Worm (Caenorhabditis elegans) whole organism, mixed stage, embryonic: ENCODE measurements around the gene ugt-21.

Source experiments
- blmp-1 ChIP-seq: fragments of 150-350 bp; optimal IDR thresholded peaks from 2 replicates; lab custom pipeline; 2014; ENCODE audit warnings: missing biosample characterization, missing genetic modification characterization
- ceh-43 ChIP-seq: fragments of 200-800 bp; sonication (Bioruptor generic); optimal IDR thresholded peaks from 2 replicates; lab custom pipeline; 2018; ENCODE audit warnings: mild to moderate bottlenecking, missing genetic modification characterization, moderate library complexity, missing compliant biosample characterization
- ceh-83 ChIP-seq: fragments of 200-800 bp; sonication (Bioruptor generic); optimal IDR thresholded peaks from 2 replicates; lab custom pipeline; 2018; ENCODE audit warnings: mild to moderate bottlenecking, missing genetic modification characterization, missing compliant biosample characterization
- elt-1 ChIP-seq: sonication (generic microtip); optimal IDR thresholded peaks from 2 replicates; lab custom pipeline; 2017; ENCODE audit warnings: missing genetic modification characterization, mild to moderate bottlenecking, missing compliant biosample characterization, antibody characterized with exemption, moderate library complexity, borderline replicate concordance; ENCODE audit not compliant: insufficient read depth
- elt-3 ChIP-seq: fragments of 150-350 bp; optimal IDR thresholded peaks from 2 replicates; lab custom pipeline; 2014; ENCODE audit warnings: missing biosample characterization, missing genetic modification characterization
- hlh-1 ChIP-seq: fragments of 150-350 bp; optimal IDR thresholded peaks from 2 replicates; lab custom pipeline; 2014; ENCODE audit warnings: missing biosample characterization, missing genetic modification reagents, missing genetic modification characterization
- lin-32 ChIP-seq: fragments of 200-800 bp; sonication (Bioruptor generic); optimal IDR thresholded peaks from 2 replicates; lab custom pipeline; 2018; ENCODE audit warnings: mild to moderate bottlenecking, missing genetic modification characterization, missing compliant biosample characterization
- lsy-2 ChIP-seq: fragments of 150-350 bp; optimal IDR thresholded peaks from 2 replicates; lab custom pipeline; 2014; ENCODE audit warnings: missing biosample characterization, missing genetic modification characterization
- nhr-28 ChIP-seq: fragments of 150-350 bp; optimal IDR thresholded peaks from 2 replicates; lab custom pipeline; 2014; ENCODE audit warnings: missing biosample characterization, missing genetic modification characterization
- nhr-76 ChIP-seq: sonication (generic microtip); optimal IDR thresholded peaks from 2 replicates; lab custom pipeline; 2017; ENCODE audit warnings: missing biosample characterization, missing genetic modification characterization
- pha-4 ChIP-seq: fragments of 150-350 bp; optimal IDR thresholded peaks from 2 replicates; lab custom pipeline; 2018; ENCODE audit warnings: missing biosample characterization, missing genetic modification reagents, missing genetic modification characterization
- snpc-4 ChIP-seq: fragments of 150-350 bp; optimal IDR thresholded peaks from 2 replicates; lab custom pipeline; 2014; ENCODE audit warnings: missing biosample characterization, missing genetic modification characterization
- tbx-8 ChIP-seq: fragments of 200-800 bp; sonication (Bioruptor generic); optimal IDR thresholded peaks from 2 replicates; lab custom pipeline; 2018; ENCODE audit warnings: mild to moderate bottlenecking, missing genetic modification characterization, moderate library complexity, missing compliant biosample characterization
- unc-120 ChIP-seq: sonication (generic microtip); optimal IDR thresholded peaks from 2 replicates; lab custom pipeline; 2017; ENCODE audit warnings: missing genetic modification characterization, missing compliant biosample characterization; ENCODE audit not compliant: poor library complexity, severe bottlenecking
- unc-62 ChIP-seq: fragments of 150-350 bp; optimal IDR thresholded peaks from 2 replicates; lab custom pipeline; 2014; ENCODE audit warnings: missing biosample characterization, missing genetic modification reagents, missing genetic modification characterization

Gene ugt-21

DNA sequence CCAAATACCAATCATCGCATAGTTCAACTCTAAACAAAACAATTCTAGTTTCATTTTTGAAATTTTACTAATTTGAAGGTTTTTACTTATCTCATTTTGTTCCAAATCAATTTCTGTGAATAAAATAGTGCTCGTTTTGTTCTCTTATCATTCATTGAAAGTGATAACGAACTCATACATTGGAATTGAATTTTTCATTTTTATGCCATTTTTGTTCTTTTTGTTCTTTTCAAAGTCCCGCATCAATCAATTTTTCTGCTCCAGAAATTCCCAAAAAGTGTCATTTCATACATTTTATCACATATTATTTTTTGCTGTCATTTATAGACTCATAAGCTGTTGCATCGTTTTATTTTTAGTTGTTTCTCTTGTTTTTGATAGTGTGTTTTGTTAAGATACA lies 37.4 kb downstream of the ugt-21 start:
- TF ChIP-seq elt-3 (tag; lab: Kevin White, UChicago): no peak
- TF ChIP-seq pha-4 (tag; lab: Kevin White, UChicago): no peak
- TF ChIP-seq ceh-43: no peak
- no peak for TF ChIP-seq elt-1 (tag; lab: Kevin White, UChicago)
- no peak for TF ChIP-seq lin-32 (GFP tag; lab: Kevin White, UChicago)
- TF ChIP-seq snpc-4 (tag; lab: Kevin White, UChicago): no peak

DNA sequence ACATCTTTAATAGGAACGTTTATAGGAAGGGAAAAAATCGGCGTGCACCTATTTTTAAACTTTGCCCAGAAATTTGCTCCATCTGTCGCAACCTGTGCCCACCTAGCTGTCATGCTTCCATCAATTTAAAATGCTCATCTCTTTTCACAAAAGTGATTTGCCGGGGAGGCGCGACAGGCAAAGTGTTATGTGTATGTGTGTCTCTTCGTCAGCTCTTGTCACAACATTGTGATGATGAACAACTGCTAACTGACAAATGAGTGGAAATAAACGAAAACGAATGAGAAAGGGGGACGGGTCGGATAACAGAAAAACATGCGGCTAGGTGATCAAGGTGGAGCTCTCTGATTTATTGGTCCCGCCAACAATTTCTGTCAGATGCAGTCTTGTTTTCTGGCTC lies 38.1 kb downstream of the ugt-21 start:
- TF ChIP-seq unc-62 (GFP tag; lab: Kevin White, UChicago) (peak; percentile 98), hlh-1 (tag; lab: Kevin White, UChicago) (peak; percentile 91), unc-120 (tag; lab: Kevin White, UChicago) (no peak), ceh-83 (GFP tag; lab: Kevin White, UChicago) (no peak)

DNA sequence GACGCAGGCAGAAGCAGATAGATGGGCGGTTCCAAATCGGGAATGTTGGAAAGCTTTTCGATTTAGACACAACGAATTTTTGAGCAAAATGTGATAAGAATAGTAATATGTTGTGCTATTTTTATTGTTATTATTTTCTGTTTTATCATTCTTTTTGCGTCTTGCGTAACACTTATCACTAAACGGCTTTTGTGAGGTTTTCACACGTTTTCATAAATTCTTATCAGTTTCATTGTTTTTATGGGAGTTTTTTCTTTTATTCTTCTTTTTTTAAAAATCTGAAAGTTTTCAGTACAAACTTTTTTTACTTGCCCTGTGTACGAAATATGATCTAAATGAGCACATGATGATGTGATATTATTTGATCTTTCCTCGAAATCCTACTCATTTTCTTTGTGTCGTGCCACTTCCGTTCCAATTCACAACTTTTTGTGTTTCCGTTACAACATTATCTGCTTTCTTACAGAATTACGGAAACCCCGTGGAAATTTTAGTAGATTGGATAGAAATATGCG lies 40.3 kb downstream of the ugt-21 start, which contains the start of gene fbl-1:
fbl-1 (plus strand) TSS at position 465 of the 515 bp plus-strand sequence.
- no peak for TF ChIP-seq nhr-76 (tag; lab: Kevin White, UChicago)
- no peak for TF ChIP-seq lin-32 (GFP tag; lab: Kevin White, UChicago)
- no peak for TF ChIP-seq tbx-8 (GFP tag; lab: Kevin White, UChicago)

DNA sequence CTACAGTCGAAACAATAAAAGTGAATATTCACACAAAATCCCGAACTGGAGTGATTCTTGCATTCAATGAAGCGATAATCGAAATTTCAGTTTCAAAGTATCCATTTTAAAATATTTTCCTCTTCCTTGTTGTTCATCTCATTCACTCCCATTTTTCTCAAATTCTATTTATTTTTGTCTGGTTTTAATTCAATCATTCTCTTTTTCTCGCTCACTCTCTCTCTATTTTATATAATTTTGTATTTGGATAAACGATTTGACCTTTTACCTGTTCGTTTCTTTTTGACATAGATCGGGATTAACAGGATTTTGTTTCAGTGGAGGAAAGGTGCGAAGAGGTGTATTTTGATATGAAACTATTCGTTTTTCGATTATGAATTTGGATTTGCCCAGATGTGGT lies 45.9 kb downstream of the ugt-21 start, which contains the start of gene T05A1.5:
T05A1.5 (plus strand) TSS at position 301 of the 400 bp plus-strand sequence.
- TF ChIP-seq snpc-4 (tag; lab: Kevin White, UChicago) (no peak), blmp-1 (tag; lab: Kevin White, UChicago) (no peak), lsy-2 (tag; lab: Kevin White, UChicago) (no peak), nhr-28 (no peak)
